Fruit fly (Drosophila melanogaster): ENCODE data around the gene eIF4H2.

DNA sequence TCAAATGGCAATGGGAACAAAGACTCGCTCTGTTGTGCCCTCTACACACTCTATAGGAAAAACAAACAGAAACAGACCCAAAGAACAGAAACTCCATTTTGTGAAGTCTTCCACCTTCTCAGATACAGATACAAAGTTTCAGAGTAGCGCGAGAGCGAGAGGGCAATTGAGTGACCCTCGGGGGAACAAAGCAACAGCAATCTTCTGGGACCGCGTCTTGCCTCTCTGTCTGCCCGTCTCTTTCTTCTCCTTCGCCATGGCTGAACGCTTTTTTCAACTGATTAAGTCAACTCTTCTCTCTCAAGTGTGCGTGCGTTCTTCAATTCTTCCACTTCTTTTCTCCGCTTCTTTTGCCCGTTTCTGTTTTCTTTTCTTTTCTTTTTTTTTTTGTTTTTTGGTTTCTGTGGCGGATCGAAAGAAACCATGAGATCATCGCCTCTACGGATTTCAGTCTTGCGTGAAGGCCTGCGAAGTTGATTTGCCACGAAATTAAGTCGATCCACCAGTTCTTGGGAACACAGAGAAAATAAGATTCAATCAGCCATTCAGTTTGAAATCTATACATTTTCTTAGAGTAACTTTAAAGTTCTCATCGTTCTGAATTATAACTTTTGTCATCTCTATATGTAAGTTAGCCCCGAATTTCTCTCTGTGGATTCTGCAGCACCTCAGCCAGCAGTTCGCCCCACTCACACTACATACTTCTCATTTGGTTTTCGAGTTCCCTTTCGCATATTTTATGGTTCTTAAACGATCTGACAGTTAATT lies 47.1 kb downstream of the eIF4H2 start:
- no peak for TF ChIP-seq OdsH (GFP tag; optimal IDR thresholded peaks at IDR 0.05)
- no peak for TF ChIP-seq pan (optimal IDR thresholded peaks at IDR 0.05)
- TF ChIP-seq sage (GFP tag; optimal IDR thresholded peaks at IDR 0.05): no peak
- TF ChIP-seq psq (GFP tag; optimal IDR thresholded peaks at IDR 0.05): peak; percentile 57
- TF ChIP-seq Myc (optimal IDR thresholded peaks at IDR 0.05): no peak
- TF ChIP-seq HLH106 (tag; optimal IDR thresholded peaks at IDR 0.05): peak; percentile 33

All from whole organism, wandering third instar larva.